Worm (Caenorhabditis elegans) whole organism, young adult: Measurements from ENCODE around the gene srv-16.

Experiments
- C06A6.2 ChIP-seq: fragments of 200-800 bp; sonication (Bioruptor generic); conservative IDR thresholded peaks from 2 replicates; pipeline ENCODE4 v1.3.6; 2022; ENCODE audit warnings: missing genetic modification characterization, missing compliant biosample characterization
- D2030.7 ChIP-seq: fragments of 200-800 bp; sonication (Bioruptor generic); IDR thresholded peaks from 2 replicates; pipeline ENCODE4 v1.3.6; 2022; ENCODE audit warnings: missing genetic modification reagents, missing genetic modification characterization, missing compliant biosample characterization
- F22D6.2 ChIP-seq: sonication (generic microtip); optimal IDR thresholded peaks from 2 replicates; lab custom pipeline; 2016; ENCODE audit warnings: mild to moderate bottlenecking, missing genetic modification characterization, missing compliant biosample characterization
- F23B12.7 ChIP-seq: sonication (generic microtip); optimal IDR thresholded peaks from 2 replicates; lab custom pipeline; 2017; ENCODE audit warnings: missing genetic modification characterization, mild to moderate bottlenecking, missing compliant biosample characterization, antibody characterized with exemption, moderate library complexity; ENCODE audit not compliant: insufficient read depth
- K12H6.12 ChIP-seq: fragments of 200-800 bp; sonication (Bioruptor generic); optimal IDR thresholded peaks from 2 replicates; lab custom pipeline; 2018; ENCODE audit warnings: mild to moderate bottlenecking, missing genetic modification characterization, missing compliant biosample characterization
- T07F8.4 ChIP-seq: sonication (generic microtip); optimal IDR thresholded peaks from 2 replicates; lab custom pipeline; 2016; ENCODE audit warnings: mild to moderate bottlenecking, missing genetic modification characterization, moderate library complexity, missing compliant biosample characterization
- ZK185.1 ChIP-seq: sonication (generic microtip); optimal IDR thresholded peaks from 2 replicates; lab custom pipeline; 2016; ENCODE audit warnings: mild to moderate bottlenecking, missing genetic modification characterization, missing compliant biosample characterization; ENCODE audit not compliant: poor library complexity, severe bottlenecking
- aptf-2 ChIP-seq: fragments of 200-800 bp; sonication (Bioruptor generic); conservative IDR thresholded peaks from 2 replicates; pipeline ENCODE4 v1.3.6; 2022; ENCODE audit warnings: missing genetic modification reagents, missing genetic modification characterization, missing compliant biosample characterization
- attf-3 ChIP-seq: fragments of 200-800 bp; sonication (Bioruptor generic); conservative IDR thresholded peaks from 2 replicates; pipeline ENCODE4 v1.3.6; 2022; ENCODE audit warnings: missing genetic modification reagents, missing genetic modification characterization, missing compliant biosample characterization
- attf-6 ChIP-seq: fragments of 200-800 bp; sonication (Bioruptor generic); IDR thresholded peaks from 2 replicates; pipeline ENCODE4 v1.3.6; 2022; ENCODE audit warnings: missing genetic modification reagents, missing genetic modification characterization, missing compliant biosample characterization
- ccch-3 ChIP-seq: fragments of 200-800 bp; sonication (Bioruptor generic); optimal IDR thresholded peaks from 2 replicates; lab custom pipeline; 2018; ENCODE audit warnings: mild to moderate bottlenecking, missing genetic modification characterization, missing compliant biosample characterization
- ceh-100 ChIP-seq: fragments of 200-800 bp; sonication (Bioruptor generic); IDR thresholded peaks from 2 replicates; pipeline ENCODE4 v1.3.6; 2022; ENCODE audit warnings: missing genetic modification reagents, missing genetic modification characterization, missing compliant biosample characterization
- ceh-58 ChIP-seq: fragments of 200-800 bp; sonication (Bioruptor generic); IDR thresholded peaks from 2 replicates; pipeline ENCODE4 v1.3.6; 2022; ENCODE audit warnings: missing genetic modification characterization, missing compliant biosample characterization
- die-1 ChIP-seq: sonication (generic microtip); optimal IDR thresholded peaks from 2 replicates; lab custom pipeline; 2016; ENCODE audit warnings: missing genotype, mild to moderate bottlenecking, missing genetic modification characterization, missing compliant biosample characterization
- efl-1 ChIP-seq: fragments of 150-350 bp; optimal IDR thresholded peaks from 2 replicates; lab custom pipeline; 2014; ENCODE audit warnings: missing biosample characterization, missing genetic modification reagents, missing genetic modification characterization
- egl-18 ChIP-seq: fragments of 200-800 bp; sonication (Bioruptor generic); IDR thresholded peaks from 2 replicates; pipeline ENCODE4 v1.3.6; 2022; ENCODE audit warnings: missing genetic modification reagents, missing genetic modification characterization, missing compliant biosample characterization
- egrh-3 ChIP-seq: fragments of 200-800 bp; sonication (Bioruptor generic); IDR thresholded peaks from 2 replicates; pipeline ENCODE4 v1.3.6; 2022; ENCODE audit warnings: missing genetic modification reagents, missing genetic modification characterization, missing compliant biosample characterization
- ekl-4 ChIP-seq: fragments of 200-800 bp; sonication (Bioruptor generic); IDR thresholded peaks from 2 replicates; pipeline ENCODE4 v1.3.6; 2022; ENCODE audit warnings: missing genetic modification reagents, missing genetic modification characterization, missing compliant biosample characterization
- gei-17 ChIP-seq: fragments of 200-800 bp; sonication (Bioruptor generic); optimal IDR thresholded peaks from 2 replicates; lab custom pipeline; 2018; ENCODE audit warnings: mild to moderate bottlenecking, missing genetic modification characterization, missing compliant biosample characterization
- hmg-20 ChIP-seq: fragments of 200-800 bp; sonication (Bioruptor generic); IDR thresholded peaks from 2 replicates; pipeline ENCODE4 v1.3.6; 2022; ENCODE audit warnings: missing genetic modification reagents, missing genetic modification characterization, missing compliant biosample characterization
- hrde-1 ChIP-seq: sonication (generic microtip); optimal IDR thresholded peaks from 2 replicates; lab custom pipeline; 2016; ENCODE audit warnings: missing genetic modification characterization, mild to moderate bottlenecking, missing compliant biosample characterization, moderate library complexity, missing genotype, missing genetic modification reagents, borderline replicate concordance
- lin-26 ChIP-seq: fragments of 200-800 bp; sonication (Bioruptor generic); IDR thresholded peaks from 2 replicates; pipeline ENCODE4 v1.3.6; 2022; ENCODE audit warnings: missing genetic modification reagents, missing genetic modification characterization, missing compliant biosample characterization
- lin-35 ChIP-seq, 3 experiments: fragments of 150-350 bp in 2 of 3; sonication (generic microtip) in 1 of 3; optimal IDR thresholded peaks; 2 replicates each; lab custom pipeline; 2014 to 2018; ENCODE audit warnings: missing biosample characterization in 3 of 3, missing genetic modification characterization in 3 of 3, missing genetic modification reagents in 3 of 3
- lin-54 ChIP-seq: fragments of 200-800 bp; sonication (Bioruptor generic); optimal IDR thresholded peaks from 2 replicates; lab custom pipeline; 2018; ENCODE audit warnings: mild to moderate bottlenecking, missing genetic modification characterization, missing compliant biosample characterization
- lir-1 ChIP-seq: fragments of 200-800 bp; sonication (Bioruptor generic); conservative IDR thresholded peaks from 2 replicates; pipeline ENCODE4 v1.3.6; 2022; ENCODE audit warnings: missing genetic modification reagents, missing genetic modification characterization, missing compliant biosample characterization
- lsy-27 ChIP-seq: sonication (generic microtip); optimal IDR thresholded peaks from 2 replicates; lab custom pipeline; 2017; ENCODE audit warnings: missing genetic modification characterization, mild to moderate bottlenecking, missing compliant biosample characterization, antibody characterized with exemption, missing genotype, borderline replicate concordance; ENCODE audit not compliant: insufficient read depth
- madf-8 ChIP-seq: fragments of 200-800 bp; sonication (Bioruptor generic); conservative IDR thresholded peaks from 2 replicates; pipeline ENCODE4 v1.3.6; 2022; ENCODE audit warnings: missing genetic modification reagents, missing genetic modification characterization, missing compliant biosample characterization
- mel-28 ChIP-seq: sonication (generic microtip); optimal IDR thresholded peaks from 2 replicates; lab custom pipeline; 2016; ENCODE audit warnings: borderline replicate concordance, mild to moderate bottlenecking, missing genetic modification characterization, missing compliant biosample characterization
- mes-4 ChIP-seq: sonication (generic microtip); optimal IDR thresholded peaks from 2 replicates; lab custom pipeline; 2016; ENCODE audit warnings: missing genotype, missing genetic modification characterization, missing compliant biosample characterization
- nfya-1 ChIP-seq: sonication (generic microtip); optimal IDR thresholded peaks from 2 replicates; lab custom pipeline; 2017; ENCODE audit warnings: antibody characterized with exemption, missing compliant biosample characterization, missing genetic modification characterization, borderline replicate concordance; ENCODE audit not compliant: insufficient read depth
- nfya-2 ChIP-seq: fragments of 200-800 bp; sonication (Bioruptor generic); IDR thresholded peaks from 2 replicates; pipeline ENCODE4 v1.3.6; 2022; ENCODE audit warnings: missing genetic modification reagents, missing genetic modification characterization, missing compliant biosample characterization
- nhr-179 ChIP-seq: sonication (generic microtip); optimal IDR thresholded peaks from 2 replicates; lab custom pipeline; 2016; ENCODE audit warnings: mild to moderate bottlenecking, missing genetic modification characterization, missing compliant biosample characterization
- nhr-80 ChIP-seq: sonication (generic microtip); optimal IDR thresholded peaks from 2 replicates; lab custom pipeline; 2016; ENCODE audit warnings: missing genetic modification characterization, missing compliant biosample characterization
- pbrm-1 ChIP-seq: fragments of 200-800 bp; sonication (Bioruptor generic); IDR thresholded peaks from 2 replicates; pipeline ENCODE4 v1.3.6; 2022; ENCODE audit warnings: missing genetic modification reagents, missing genetic modification characterization, missing compliant biosample characterization
- rcor-1 ChIP-seq: fragments of 200-800 bp; sonication (Bioruptor generic); IDR thresholded peaks from 2 replicates; pipeline ENCODE4 v1.3.6; 2022; ENCODE audit warnings: missing genetic modification reagents, missing genetic modification characterization, missing compliant biosample characterization
- rec-8 ChIP-seq, 2 experiments: sonication (generic microtip); optimal IDR thresholded peaks; 2 replicates each; lab custom pipeline; 2016; ENCODE audit warnings: mild to moderate bottlenecking in 2 of 2, missing genetic modification characterization in 2 of 2, missing genetic modification reagents in 2 of 2, missing genotype in 2 of 2, missing biosample characterization in 1 of 2, missing compliant biosample characterization in 1 of 2, moderate library complexity in 1 of 2
- snpc-3.4 ChIP-seq: sonication (generic microtip); optimal IDR thresholded peaks from 2 replicates; lab custom pipeline; 2017; ENCODE audit warnings: missing genetic modification characterization, mild to moderate bottlenecking, missing compliant biosample characterization, antibody characterized with exemption, moderate library complexity, missing genotype, missing genetic modification reagents
- somi-1 ChIP-seq: fragments of 200-800 bp; sonication (Bioruptor generic); optimal IDR thresholded peaks from 2 replicates; lab custom pipeline; 2018; ENCODE audit warnings: mild to moderate bottlenecking, missing genetic modification characterization, missing compliant biosample characterization
- tlf-1 ChIP-seq: fragments of 200-800 bp; sonication (Bioruptor generic); optimal IDR thresholded peaks from 2 replicates; lab custom pipeline; 2018; ENCODE audit warnings: mild to moderate bottlenecking, missing genetic modification characterization, missing compliant biosample characterization
- unc-130 ChIP-seq: sonication (generic microtip); optimal IDR thresholded peaks from 2 replicates; lab custom pipeline; 2016; ENCODE audit warnings: missing genetic modification reagents, missing genetic modification characterization, missing compliant biosample characterization
- xnd-1 ChIP-seq: sonication (generic microtip); optimal IDR thresholded peaks from 2 replicates; lab custom pipeline; 2016; ENCODE audit warnings: missing genotype, missing genetic modification reagents, missing genetic modification characterization, missing compliant biosample characterization
- zfh-2 ChIP-seq: fragments of 200-800 bp; sonication (Bioruptor generic); conservative IDR thresholded peaks from 2 replicates; pipeline ENCODE4 v1.3.6; 2022; ENCODE audit warnings: missing genetic modification reagents, missing genetic modification characterization, missing compliant biosample characterization
- zim-3 ChIP-seq: sonication (generic microtip); optimal IDR thresholded peaks from 2 replicates; lab custom pipeline; 2017; ENCODE audit warnings: mild to moderate bottlenecking, missing genetic modification characterization, moderate library complexity, missing compliant biosample characterization
- ztf-18 ChIP-seq: sonication (generic microtip); optimal IDR thresholded peaks from 2 replicates; lab custom pipeline; 2016; ENCODE audit warnings: missing genotype, mild to moderate bottlenecking, missing genetic modification characterization, missing compliant biosample characterization
- ztf-22 ChIP-seq: fragments of 200-800 bp; sonication (Bioruptor generic); optimal IDR thresholded peaks from 2 replicates; lab custom pipeline; 2018; ENCODE audit warnings: mild to moderate bottlenecking, missing genetic modification characterization, moderate library complexity, missing compliant biosample characterization
- ztf-3 ChIP-seq: fragments of 200-800 bp; sonication (Bioruptor generic); optimal IDR thresholded peaks from 2 replicates; lab custom pipeline; 2018; ENCODE audit warnings: mild to moderate bottlenecking, missing genetic modification characterization, missing compliant biosample characterization

The srv-16 gene

DNA sequence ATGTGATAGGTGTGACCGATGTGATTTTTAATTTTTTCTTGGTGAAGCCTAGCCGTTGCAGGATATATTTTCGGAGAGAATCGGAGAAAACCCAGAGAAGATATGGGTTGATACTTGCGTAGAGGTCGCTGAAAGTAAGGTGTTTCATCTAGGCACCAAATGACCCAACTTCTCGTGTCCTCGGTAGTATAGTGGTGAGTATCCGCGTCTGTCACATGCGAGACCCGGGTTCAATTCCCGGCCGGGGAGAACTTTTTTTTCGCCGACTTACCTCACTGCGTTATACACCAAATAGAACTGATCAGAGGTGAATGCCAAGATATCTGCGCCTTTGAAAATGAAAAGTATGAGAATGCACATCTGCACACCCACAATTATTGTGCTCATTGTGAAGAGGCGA lies 1.9 kb downstream of the srv-16 start (continued):
- TF ChIP-seq ccch-3 (GFP tag; lab: Kevin White, UChicago), result peak; percentile 34
- TF ChIP-seq ekl-4, result 0 out of 2 replicates have a peak, but pooled peaks have one; percentile 46
- no peak for TF ChIP-seq ceh-100

DNA sequence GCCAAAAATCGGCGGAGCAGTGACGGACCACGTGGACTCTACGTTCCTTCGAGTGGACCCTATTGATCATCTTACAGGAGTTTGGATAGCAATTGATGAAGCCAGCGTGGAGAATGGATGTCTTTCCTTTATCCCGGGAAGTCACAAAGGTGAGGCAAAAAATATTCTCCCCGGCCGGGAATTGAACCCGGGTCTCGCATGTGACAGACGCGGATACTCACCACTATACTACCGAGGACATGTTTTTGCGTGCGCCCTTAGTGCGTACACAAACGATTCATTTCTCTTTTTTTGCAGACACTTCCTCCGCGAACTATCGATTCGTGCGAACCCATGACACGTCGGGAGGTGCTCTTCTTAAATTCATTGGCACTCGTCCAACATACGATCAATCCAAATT lies 2.5 kb downstream of the srv-16 start:
- TF ChIP-seq somi-1 (peak; percentile 14), hmg-20 (no peak), D2030.7 (GFP tag; lab: Robert Waterston, UW) (peak; percentile 74), snpc-3.4 (tag; lab: Kevin White, UChicago) (peak; percentile 69), ztf-22 (GFP tag; lab: Kevin White, UChicago) (no peak), zfh-2 (GFP tag; lab: Robert Waterston, UW) (no peak), egrh-3 (no peak), egl-18 (GFP tag; lab: Robert Waterston, UW) (no peak), T07F8.4 (no peak), xnd-1 (tag; lab: Kevin White, UChicago) (no peak), lin-26 (GFP tag; lab: Robert Waterston, UW) (peak; percentile 87), efl-1 (GFP tag; lab: Kevin White, UChicago) (no peak), F22D6.2 (tag; lab: Kevin White, UChicago) (no peak), pbrm-1 (peak; percentile 9; the same call in 1 of the 2 replicates), attf-3 (GFP tag; lab: Robert Waterston, UW) (no peak), nfya-2 (GFP tag; lab: Robert Waterston, UW) (no peak), K12H6.12 (peak; percentile 10), zim-3 (peak; percentile 78), mel-28 (tag; lab: Kevin White, UChicago) (no peak), rcor-1 (GFP tag; lab: Robert Waterston, UW) (peak; percentile 58; the same call in 1 of the 2 replicates), unc-130 (GFP tag; lab: Kevin White, UChicago) (no peak), lsy-27 (tag; lab: Kevin White, UChicago) (peak; percentile 43), gei-17 (GFP tag; lab: Kevin White, UChicago) (no peak), lin-35 (GFP tag; optimal IDR thresholded peaks at IDR 0.05; lab: Kevin White, UChicago) (no peak), lir-1 (no peak), ztf-3 (GFP tag; lab: Kevin White, UChicago) (no peak), ceh-58 (GFP tag; lab: Robert Waterston, UW) (no peak), C06A6.2 (GFP tag; lab: Robert Waterston, UW) (no peak), tlf-1 (GFP tag; lab: Kevin White, UChicago) (peak; percentile 56), attf-6 (GFP tag; lab: Robert Waterston, UW) (peak; percentile 98), F23B12.7 (tag; lab: Kevin White, UChicago) (peak; percentile 39), rec-8 (tag; optimal IDR thresholded peaks at IDR 0.05; lab: Kevin White, UChicago) (peak in 1 of 2 experiments; percentile 70), nhr-179 (tag; lab: Kevin White, UChicago) (no peak), nfya-1 (tag; lab: Kevin White, UChicago) (no peak), hrde-1 (tag; lab: Kevin White, UChicago) (peak; percentile 2), die-1 (tag; lab: Kevin White, UChicago) (peak; percentile 77), aptf-2 (no peak), mes-4 (tag; lab: Kevin White, UChicago) (peak; percentile 17), lin-54 (peak; percentile 59), ZK185.1 (peak; percentile 82), ztf-18 (tag; lab: Kevin White, UChicago) (peak; percentile 63), madf-8 (no peak), nhr-80 (tag; lab: Kevin White, UChicago) (peak; percentile 15)
